Worm (Caenorhabditis elegans) whole organism, L2 larva: ENCODE results near the gene Y43F4B.10.

ENCODE experiments used
- C34F6.9 ChIP-seq: fragments of 150-350 bp; optimal IDR thresholded peaks from 2 replicates; lab custom pipeline; 2014; ENCODE audit warnings: missing biosample characterization, missing genetic modification characterization
- F13H6.1 ChIP-seq: sonication (generic microtip); optimal IDR thresholded peaks from 2 replicates; lab custom pipeline; 2016; ENCODE audit warnings: missing genetic modification characterization, missing compliant biosample characterization
- R02D3.7 ChIP-seq: fragments of 150-350 bp; optimal IDR thresholded peaks from 2 replicates; lab custom pipeline; 2014; ENCODE audit warnings: missing biosample characterization, missing genetic modification characterization
- Y55F3AM.14 ChIP-seq: fragments of 200-800 bp; sonication (Bioruptor generic); optimal IDR thresholded peaks from 2 replicates; lab custom pipeline; 2018; ENCODE audit warnings: mild to moderate bottlenecking, missing genetic modification characterization, missing compliant biosample characterization
- ZK546.5 ChIP-seq: sonication (generic microtip); optimal IDR thresholded peaks from 2 replicates; lab custom pipeline; 2017; ENCODE audit warnings: missing biosample characterization, missing genetic modification characterization
- alr-1 ChIP-seq: fragments of 150-350 bp; optimal IDR thresholded peaks from 2 replicates; lab custom pipeline; 2014; ENCODE audit warnings: missing biosample characterization, missing genetic modification characterization
- aly-2 ChIP-seq: fragments of 150-350 bp; optimal IDR thresholded peaks from 2 replicates; lab custom pipeline; 2014; ENCODE audit warnings: missing biosample characterization, missing genetic modification characterization
- ama-1 ChIP-seq: fragments of 150-350 bp; optimal IDR thresholded peaks from 2 replicates; lab custom pipeline; 2018; ENCODE audit warnings: inconsistent platforms
- blmp-1 ChIP-seq: sonication (generic microtip); optimal IDR thresholded peaks from 2 replicates; lab custom pipeline; 2017; ENCODE audit warnings: missing genetic modification characterization, mild to moderate bottlenecking, missing compliant biosample characterization, antibody characterized with exemption, moderate library complexity; ENCODE audit not compliant: insufficient read depth
- ceh-16 ChIP-seq: fragments of 150-350 bp; optimal IDR thresholded peaks from 2 replicates; lab custom pipeline; 2014; ENCODE audit warnings: missing biosample characterization, missing genetic modification characterization
- ceh-82 ChIP-seq: fragments of 150-350 bp; optimal IDR thresholded peaks from 2 replicates; lab custom pipeline; 2014; ENCODE audit warnings: missing biosample characterization, missing genetic modification characterization
- crh-2 ChIP-seq: sonication (generic microtip); optimal IDR thresholded peaks from 2 replicates; lab custom pipeline; 2017; ENCODE audit warnings: missing biosample characterization, missing genetic modification characterization
- dmd-4 ChIP-seq: sonication (generic microtip); optimal IDR thresholded peaks from 2 replicates; lab custom pipeline; 2017; ENCODE audit warnings: missing biosample characterization, missing genetic modification characterization
- egl-27 ChIP-seq: sonication (generic microtip); optimal IDR thresholded peaks from 3 replicates; lab custom pipeline; 2017; ENCODE audit warnings: missing biosample characterization, missing genetic modification reagents, missing genetic modification characterization
- elt-1 ChIP-seq: fragments of 150-350 bp; optimal IDR thresholded peaks from 2 replicates; lab custom pipeline; 2014; ENCODE audit warnings: missing biosample characterization, missing genetic modification characterization
- elt-3 ChIP-seq: sonication (generic microtip); optimal IDR thresholded peaks from 2 replicates; lab custom pipeline; 2017; ENCODE audit warnings: missing biosample characterization, missing genetic modification characterization
- fos-1 ChIP-seq: fragments of 150-350 bp; optimal IDR thresholded peaks from 2 replicates; lab custom pipeline; 2014; ENCODE audit warnings: missing biosample characterization, missing genetic modification characterization
- gmeb-1 ChIP-seq: fragments of 150-350 bp; optimal IDR thresholded peaks from 2 replicates; lab custom pipeline; 2014; ENCODE audit warnings: missing biosample characterization, missing genetic modification characterization
- lin-11 ChIP-seq: fragments of 150-350 bp; sonication (generic microtip); optimal IDR thresholded peaks from 2 replicates; lab custom pipeline; 2014; ENCODE audit warnings: missing biosample characterization, missing genetic modification characterization, inconsistent platforms, mixed read lengths
- lin-13 ChIP-seq: fragments of 150-350 bp; optimal IDR thresholded peaks from 2 replicates; lab custom pipeline; 2014; ENCODE audit warnings: missing biosample characterization, missing genetic modification reagents, missing genetic modification characterization
- lin-39 ChIP-seq: fragments of 150-350 bp; optimal IDR thresholded peaks from 2 replicates; lab custom pipeline; 2014; ENCODE audit warnings: missing biosample characterization, missing genetic modification reagents, missing genetic modification characterization
- lsy-2 ChIP-seq, 2 experiments: fragments of 150-350 bp in 1 of 2; sonication (generic microtip) in 1 of 2; optimal IDR thresholded peaks; 2 replicates each; lab custom pipeline; 2014 to 2017; ENCODE audit warnings: missing biosample characterization in 2 of 2, missing genetic modification characterization in 2 of 2
- mab-5 ChIP-seq: fragments of 150-350 bp; optimal IDR thresholded peaks from 2 replicates; lab custom pipeline; 2014; ENCODE audit warnings: missing biosample characterization, missing genetic modification characterization
- mbf-1 ChIP-seq: sonication (generic microtip); optimal IDR thresholded peaks from 2 replicates; lab custom pipeline; 2017; ENCODE audit warnings: missing biosample characterization, missing genetic modification characterization
- mdl-1 ChIP-seq, 2 experiments: fragments of 150-350 bp in 1 of 2; sonication (generic microtip) in 1 of 2; optimal IDR thresholded peaks; 2 replicates each; lab custom pipeline; 2017; ENCODE audit warnings: missing biosample characterization in 2 of 2, missing genetic modification characterization in 2 of 2
- nhr-10 ChIP-seq: sonication (generic microtip); optimal IDR thresholded peaks from 2 replicates; lab custom pipeline; 2017; ENCODE audit warnings: missing biosample characterization, missing genetic modification characterization
- nhr-11 ChIP-seq: fragments of 150-350 bp; optimal IDR thresholded peaks from 2 replicates; lab custom pipeline; 2014; ENCODE audit warnings: missing biosample characterization, missing genetic modification characterization
- nhr-12 ChIP-seq: fragments of 150-350 bp; optimal IDR thresholded peaks from 2 replicates; lab custom pipeline; 2014; ENCODE audit warnings: missing biosample characterization, missing genetic modification characterization
- nhr-129 ChIP-seq: fragments of 150-350 bp; optimal IDR thresholded peaks from 2 replicates; lab custom pipeline; 2014; ENCODE audit warnings: missing biosample characterization, missing genetic modification characterization
- nhr-21 ChIP-seq: fragments of 150-350 bp; optimal IDR thresholded peaks from 2 replicates; lab custom pipeline; 2014; ENCODE audit warnings: missing biosample characterization, missing genetic modification characterization
- nhr-23 ChIP-seq: fragments of 150-350 bp; optimal IDR thresholded peaks from 2 replicates; lab custom pipeline; 2014; ENCODE audit warnings: missing biosample characterization, missing genetic modification reagents, missing genetic modification characterization
- nhr-237 ChIP-seq: fragments of 150-350 bp; optimal IDR thresholded peaks from 2 replicates; lab custom pipeline; 2014; ENCODE audit warnings: missing biosample characterization, missing genetic modification characterization
- nhr-25 ChIP-seq: fragments of 150-350 bp; sonication (generic microtip); optimal IDR thresholded peaks from 3 replicates; lab custom pipeline; 2014; ENCODE audit warnings: missing biosample characterization, missing genetic modification characterization
- nhr-6 ChIP-seq: fragments of 150-350 bp; optimal IDR thresholded peaks from 2 replicates; lab custom pipeline; 2014; ENCODE audit warnings: missing biosample characterization, missing genetic modification characterization
- nhr-77 ChIP-seq: fragments of 150-350 bp; optimal IDR thresholded peaks from 2 replicates; lab custom pipeline; 2014; ENCODE audit warnings: missing biosample characterization, missing genetic modification characterization
- peb-1 ChIP-seq: fragments of 150-350 bp; optimal IDR thresholded peaks from 2 replicates; lab custom pipeline; 2014; ENCODE audit warnings: missing biosample characterization, missing genetic modification characterization
- sem-4 ChIP-seq: fragments of 150-350 bp; optimal IDR thresholded peaks from 2 replicates; lab custom pipeline; 2014; ENCODE audit warnings: missing biosample characterization, missing genetic modification reagents, missing genetic modification characterization
- skn-1 ChIP-seq: sonication (generic microtip); optimal IDR thresholded peaks from 2 replicates; lab custom pipeline; 2017; ENCODE audit warnings: missing biosample characterization, missing genetic modification characterization
- sma-3 ChIP-seq: sonication (generic microtip); optimal IDR thresholded peaks from 2 replicates; lab custom pipeline; 2016; ENCODE audit warnings: missing genetic modification reagents, missing genetic modification characterization, missing compliant biosample characterization
- sma-9 ChIP-seq, 2 experiments: fragments of 150-350 bp in 1 of 2; sonication (generic microtip) in 1 of 2; optimal IDR thresholded peaks; 2 replicates each; lab custom pipeline; 2014 to 2016; ENCODE audit warnings: missing genetic modification characterization in 2 of 2, mild to moderate bottlenecking in 1 of 2, missing biosample characterization in 1 of 2, missing compliant biosample characterization in 1 of 2, missing genetic modification reagents in 1 of 2, moderate library complexity in 1 of 2
- snpc-4 ChIP-seq: fragments of 150-350 bp; optimal IDR thresholded peaks from 2 replicates; lab custom pipeline; 2014; ENCODE audit warnings: missing biosample characterization, missing genetic modification characterization
- unc-39 ChIP-seq: fragments of 150-350 bp; optimal IDR thresholded peaks from 2 replicates; lab custom pipeline; 2014; ENCODE audit warnings: missing biosample characterization, missing genetic modification characterization
- unc-55 ChIP-seq: fragments of 150-350 bp; sonication (generic microtip); optimal IDR thresholded peaks from 3 replicates; lab custom pipeline; 2014; ENCODE audit warnings: missing biosample characterization, missing genetic modification reagents, missing genetic modification characterization
- unc-62 ChIP-seq: fragments of 150-350 bp; optimal IDR thresholded peaks from 2 replicates; lab custom pipeline; 2014; ENCODE audit warnings: missing biosample characterization, missing genetic modification reagents, missing genetic modification characterization
- zag-1 ChIP-seq: fragments of 150-350 bp; optimal IDR thresholded peaks from 2 replicates; lab custom pipeline; 2014; ENCODE audit warnings: missing biosample characterization, missing genetic modification characterization
- ztf-1 ChIP-seq: fragments of 200-800 bp; sonication (Bioruptor generic); conservative IDR thresholded peaks from 2 replicates; pipeline ENCODE4 v1.3.6; 2022; ENCODE audit warnings: missing genetic modification characterization, missing compliant biosample characterization
- ztf-11 ChIP-seq: sonication (generic microtip); optimal IDR thresholded peaks from 2 replicates; lab custom pipeline; 2017; ENCODE audit warnings: missing biosample characterization, missing genetic modification characterization
- ztf-4 ChIP-seq: fragments of 150-350 bp; optimal IDR thresholded peaks from 2 replicates; lab custom pipeline; 2014; ENCODE audit warnings: missing biosample characterization, missing genetic modification characterization

Y43F4B.10 gene

ce11 chrIII:13359847-13360246 is 46.0 kb downstream of the Y43F4B.10 start:
- no peak for TF ChIP-seq sem-4 (tag; lab: Kevin White, UChicago)
- peak; percentile 32 for TF ChIP-seq nhr-21
- no peak for TF ChIP-seq egl-27 (tag; lab: Kevin White, UChicago)
- no peak for TF ChIP-seq unc-39 (tag; lab: Kevin White, UChicago)
- no peak for TF ChIP-seq ceh-16 (tag; lab: Kevin White, UChicago)
- no peak for TF ChIP-seq alr-1 (tag; lab: Kevin White, UChicago)
- TF ChIP-seq sma-3 (GFP tag; lab: Kevin White, UChicago): no peak
- peak; percentile 99 for TF ChIP-seq fos-1 (tag; lab: Kevin White, UChicago)
- no peak for TF ChIP-seq nhr-10 (tag; lab: Kevin White, UChicago)
- TF ChIP-seq nhr-12 (tag; lab: Kevin White, UChicago): no peak
- peak; percentile 25 for TF ChIP-seq crh-2 (tag; lab: Kevin White, UChicago)
- TF ChIP-seq ZK546.5: no peak
- no peak for TF ChIP-seq nhr-6 (tag; lab: Kevin White, UChicago)
- no peak for TF ChIP-seq gmeb-1 (tag; lab: Kevin White, UChicago)
- TF ChIP-seq zag-1 (tag; lab: Kevin White, UChicago): no peak
- no peak for TF ChIP-seq nhr-23 (tag; lab: Kevin White, UChicago)
- no peak for TF ChIP-seq snpc-4 (tag; lab: Kevin White, UChicago)
- TF ChIP-seq peb-1 (tag; lab: Kevin White, UChicago): no peak
- TF ChIP-seq R02D3.7 (tag; lab: Kevin White, UChicago): no peak
- no peak for TF ChIP-seq ztf-1 (GFP tag; lab: Robert Waterston, UW)
- no peak for TF ChIP-seq elt-1
- peak; percentile 21 for TF ChIP-seq lin-11 (tag; lab: Kevin White, UChicago)
- TF ChIP-seq mbf-1 (tag; lab: Kevin White, UChicago): no peak
- peak; percentile 86 for TF ChIP-seq C34F6.9 (tag; lab: Kevin White, UChicago)
- TF ChIP-seq lin-39 (tag; lab: Kevin White, UChicago): no peak
- TF ChIP-seq nhr-129 (tag; lab: Kevin White, UChicago): peak; percentile 74
- TF ChIP-seq skn-1 (tag; lab: Kevin White, UChicago): no peak
- TF ChIP-seq F13H6.1: no peak
- TF ChIP-seq dmd-4 (tag; lab: Kevin White, UChicago): no peak
- peak; percentile 37 for TF ChIP-seq sma-9 (GFP tag; optimal IDR thresholded peaks at IDR 0.05; lab: Kevin White, UChicago)
- no peak for TF ChIP-seq sma-9 (tag; optimal IDR thresholded peaks at IDR 0.05; lab: Kevin White, UChicago)
- TF ChIP-seq ztf-4: no peak
- peak; percentile 5 to 23 for TF ChIP-seq mdl-1 (tag; optimal IDR thresholded peaks at IDR 0.05; lab: Kevin White, UChicago)
- TF ChIP-seq ceh-82: no peak
- peak; percentile 16 for TF ChIP-seq lin-13 (GFP tag; lab: Kevin White, UChicago)
- TF ChIP-seq nhr-77 (tag; lab: Kevin White, UChicago): no peak
- peak in 1 of 2 experiments; percentile 65 for TF ChIP-seq lsy-2 (tag; optimal IDR thresholded peaks at IDR 0.05; lab: Kevin White, UChicago)
- no peak for TF ChIP-seq mab-5 (tag; lab: Kevin White, UChicago)
- no peak for TF ChIP-seq unc-62 (GFP tag; lab: Kevin White, UChicago)
- TF ChIP-seq ama-1 (lab: Kevin White, UChicago): no peak
- peak; percentile 56 for TF ChIP-seq nhr-25 (tag; lab: Kevin White, UChicago)
- no peak for TF ChIP-seq nhr-237 (tag; lab: Kevin White, UChicago)
- peak; percentile 59 for TF ChIP-seq unc-55
- no peak for TF ChIP-seq Y55F3AM.14 (GFP tag; lab: Kevin White, UChicago)
- TF ChIP-seq elt-3 (tag; lab: Kevin White, UChicago): no peak
- TF ChIP-seq blmp-1 (tag; lab: Kevin White, UChicago): no peak
- TF ChIP-seq ztf-11 (tag; lab: Kevin White, UChicago): no peak
- no peak for TF ChIP-seq nhr-11 (tag; lab: Kevin White, UChicago)
- no peak for TF ChIP-seq aly-2 (tag; lab: Kevin White, UChicago)
- TF ChIP-seq, all 48 proteins: peak for 12
